Fruit fly (Drosophila melanogaster): ENCODE data around the gene mwh.
"Not testable (repeated sequence)": the region's sequence is repeated elsewhere in the genome, so short reads cannot be mapped to it uniquely, and the experiment has no call there.

Gene mwh

DNA sequence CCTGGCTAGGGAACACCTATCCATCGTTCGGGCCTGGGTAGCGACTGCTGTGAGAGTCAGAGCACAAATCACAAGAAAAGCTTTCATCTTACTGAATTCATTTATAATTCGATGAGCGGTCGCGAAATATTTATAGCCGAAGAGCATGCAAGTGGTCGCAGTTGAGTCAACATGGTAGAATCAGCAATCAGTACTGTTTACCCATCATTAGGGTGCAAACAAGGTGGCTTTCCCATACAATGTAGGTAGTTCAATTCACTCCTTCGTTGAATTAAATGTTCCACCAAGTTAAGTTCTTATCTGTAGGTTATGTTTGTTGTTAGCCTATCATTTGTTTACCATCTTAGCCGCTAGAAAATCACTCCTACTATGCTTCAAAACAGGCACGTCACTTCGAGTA is 18.0 kb downstream of the mwh start, which contains the start of gene LysP:
Gene LysP (minus strand): TSS at position 101 of the 400 bp plus-strand sequence.
- no peak for TF ChIP-seq CG17801 (GFP tag; optimal IDR thresholded peaks at IDR 0.05; ENCODE audit: partially characterized antibody)

- no peak for TF ChIP-seq CG17801 (GFP tag; optimal IDR thresholded peaks at IDR 0.05; ENCODE audit: partially characterized antibody)
These were observed 26.8 kb downstream of the mwh start, which contains the start of gene LysS for dm6 chr3L:1227303-1227797. LysS (plus strand) TSS chr3L:1227747.

- TF ChIP-seq CG17801 (GFP tag; optimal IDR thresholded peaks at IDR 0.05; ENCODE audit: partially characterized antibody): no peak
These were observed 32.0 kb downstream of the mwh start, which contains the start of gene CG33965 for dm6 chr3L:1232582-1232981. CG33965 (plus strand) TSS chr3L:1232882.

DNA sequence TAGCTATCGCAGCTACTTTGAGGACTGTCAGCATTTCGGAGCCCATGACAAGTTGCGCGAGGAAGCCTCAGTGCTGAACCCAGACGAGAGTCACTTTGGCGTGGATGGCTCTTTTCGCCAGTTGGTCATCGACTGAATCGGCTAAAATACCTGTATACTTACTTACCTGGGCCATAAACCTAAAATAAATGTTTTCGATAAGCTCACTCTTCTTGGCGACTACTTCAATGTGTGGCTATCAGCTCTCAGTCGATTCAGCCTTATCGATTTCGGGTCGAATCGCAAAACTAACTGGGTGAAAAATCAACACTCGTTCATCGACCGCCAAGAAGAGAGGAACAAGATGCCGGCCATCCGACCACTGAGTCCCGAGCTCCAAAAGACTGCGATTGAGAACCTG is 33.2 kb downstream of the mwh start, which contains the start of gene CG33966:
Gene CG33966 (plus strand): TSS at position 301 of the 400 bp plus-strand sequence.
- no peak for TF ChIP-seq CG17801 (GFP tag; optimal IDR thresholded peaks at IDR 0.05; ENCODE audit: partially characterized antibody)

DNA sequence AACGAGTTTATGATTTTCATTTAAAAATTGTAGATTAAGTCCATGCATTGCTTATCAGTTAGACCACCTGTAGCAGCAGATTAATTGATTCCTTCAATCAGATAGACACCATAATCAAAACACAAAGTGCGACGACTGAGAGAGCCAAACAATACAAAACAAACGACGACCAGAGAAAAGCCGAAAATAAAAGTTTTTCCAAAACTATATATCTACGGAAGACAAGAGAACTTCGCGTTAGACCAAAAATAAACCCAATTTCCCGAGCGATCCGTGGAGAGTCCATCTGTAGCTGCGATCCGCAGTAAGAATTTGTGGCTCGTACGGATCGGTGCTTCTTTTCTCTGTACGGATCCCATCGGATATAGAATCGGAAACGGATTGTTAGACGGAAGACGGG is 34.8 kb downstream of the mwh start, which contains the start of gene galene:
Gene galene (plus strand): TSS at position 301 of the 400 bp plus-strand sequence.
- TF ChIP-seq CG17801 (GFP tag; optimal IDR thresholded peaks at IDR 0.05; ENCODE audit: partially characterized antibody): no peak

DNA sequence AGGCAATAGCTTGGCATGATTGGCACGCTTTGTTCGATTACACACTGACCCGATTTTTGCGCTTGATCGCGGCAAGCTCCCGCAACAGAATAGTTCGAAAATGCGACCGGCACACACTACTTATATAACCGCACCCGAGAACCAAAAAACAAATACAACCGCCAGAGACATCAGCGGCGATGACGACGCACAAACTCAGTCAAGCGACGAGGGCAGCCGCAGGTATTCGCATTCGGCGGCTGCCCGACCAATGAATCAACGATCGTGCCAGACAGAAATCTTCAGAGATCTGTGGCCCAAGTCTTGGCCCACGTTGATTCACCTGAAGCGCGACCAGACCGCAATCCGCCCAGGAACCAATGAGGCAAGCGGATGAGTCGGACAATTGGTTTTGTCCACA is 37.6 kb downstream of the mwh start, which contains the start of gene CG9192:
Gene CG9192 (minus strand): TSS at position 101 of the 400 bp plus-strand sequence.
- no peak for TF ChIP-seq CG17801 (GFP tag; optimal IDR thresholded peaks at IDR 0.05; ENCODE audit: partially characterized antibody)

DNA sequence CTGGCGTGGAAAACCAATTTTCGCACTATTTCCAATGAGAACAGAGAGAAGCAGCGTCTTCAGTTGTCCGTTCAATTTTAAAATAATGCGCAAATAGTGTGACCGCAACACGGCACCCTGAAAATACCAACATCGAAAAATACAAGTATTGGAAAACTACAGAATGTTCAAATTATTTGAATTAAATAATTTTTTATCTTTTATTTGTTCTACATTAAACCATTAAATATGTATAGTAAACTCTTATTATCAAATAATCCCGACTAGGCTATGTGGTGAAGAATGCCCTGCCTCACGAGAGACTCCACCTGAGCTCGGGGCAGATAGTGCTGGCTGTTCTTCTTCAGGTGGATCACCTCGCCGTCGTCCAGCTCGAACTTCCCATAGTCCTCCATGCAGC is 45.2 kb downstream of the mwh start, which contains the start of gene Klp61F:
Gene Klp61F (minus strand): TSS at position 101 of the 400 bp plus-strand sequence.
- TF ChIP-seq CG17801 (GFP tag; optimal IDR thresholded peaks at IDR 0.05; ENCODE audit: partially characterized antibody): not testable (repeated sequence)

dm6 chr3L:1246823-1247222 is 46.2 kb downstream of the mwh start, which contains the start of gene CG32318:
CG32318 (minus strand) TSS chr3L:1246923.
- TF ChIP-seq CG17801 (GFP tag; optimal IDR thresholded peaks at IDR 0.05; ENCODE audit: partially characterized antibody): not testable (repeated sequence)

- no peak for TF ChIP-seq CG17801 (GFP tag; optimal IDR thresholded peaks at IDR 0.05; ENCODE audit: partially characterized antibody)
These were observed 47.2 kb downstream of the mwh start, which contains the start of the genes Psf1 and Sac1 for dm6 chr3L:1247627-1248295. Psf1 (minus strand) TSS chr3L:1247677. Sac1 (plus strand) TSS chr3L:1247817.

- no peak for TF ChIP-seq CG17801 (GFP tag; optimal IDR thresholded peaks at IDR 0.05; ENCODE audit: partially characterized antibody)
These were observed 49.8 kb downstream of the mwh start, which contains the start of gene Bfc for dm6 chr3L:1250396-1250795. Bfc (plus strand) TSS chr3L:1250696.

dm6 chr3L:1251712-1252111 is 51.1 kb downstream of the mwh start, which contains the start of the genes CG9130 and CG9133:
CG9130 (plus strand) TSS chr3L:1252012.
CG9133 (plus strand) TSS chr3L:1252012.
- TF ChIP-seq CG17801 (GFP tag; optimal IDR thresholded peaks at IDR 0.05; ENCODE audit: partially characterized antibody): no peak

- no peak for TF ChIP-seq CG17801 (GFP tag; optimal IDR thresholded peaks at IDR 0.05; ENCODE audit: partially characterized antibody)
These were observed 55.6 kb downstream of the mwh start, which contains the start of gene tfc for dm6 chr3L:1256061-1256780. tfc (plus strand) TSS chr3L:1256449.

- no peak for TF ChIP-seq CG17801 (GFP tag; optimal IDR thresholded peaks at IDR 0.05; ENCODE audit: partially characterized antibody)
These were observed 58.0 kb downstream of the mwh start for dm6 chr3L:1258547-1258946.

DNA sequence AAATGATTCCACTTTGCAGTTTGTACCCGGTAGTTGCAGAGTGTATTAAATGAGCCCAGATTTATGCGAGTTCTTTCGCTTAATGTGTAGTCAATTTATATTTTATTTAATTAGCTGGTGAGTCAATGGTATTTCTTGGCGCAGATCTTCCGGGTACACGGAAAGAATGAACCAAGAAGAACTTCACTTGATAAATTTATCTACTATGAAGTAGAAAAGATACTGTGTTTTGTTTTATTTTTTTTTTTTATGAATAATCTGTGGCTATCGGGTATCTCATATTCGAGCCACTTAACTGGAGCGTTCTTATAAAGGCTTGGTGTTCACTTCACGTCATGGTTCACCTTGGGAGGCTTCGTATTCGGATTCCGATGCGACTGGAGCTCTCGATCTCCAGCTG is 64.4 kb downstream of the mwh start:
- TF ChIP-seq CG17801 (GFP tag; optimal IDR thresholded peaks at IDR 0.05; ENCODE audit: partially characterized antibody): no peak

DNA sequence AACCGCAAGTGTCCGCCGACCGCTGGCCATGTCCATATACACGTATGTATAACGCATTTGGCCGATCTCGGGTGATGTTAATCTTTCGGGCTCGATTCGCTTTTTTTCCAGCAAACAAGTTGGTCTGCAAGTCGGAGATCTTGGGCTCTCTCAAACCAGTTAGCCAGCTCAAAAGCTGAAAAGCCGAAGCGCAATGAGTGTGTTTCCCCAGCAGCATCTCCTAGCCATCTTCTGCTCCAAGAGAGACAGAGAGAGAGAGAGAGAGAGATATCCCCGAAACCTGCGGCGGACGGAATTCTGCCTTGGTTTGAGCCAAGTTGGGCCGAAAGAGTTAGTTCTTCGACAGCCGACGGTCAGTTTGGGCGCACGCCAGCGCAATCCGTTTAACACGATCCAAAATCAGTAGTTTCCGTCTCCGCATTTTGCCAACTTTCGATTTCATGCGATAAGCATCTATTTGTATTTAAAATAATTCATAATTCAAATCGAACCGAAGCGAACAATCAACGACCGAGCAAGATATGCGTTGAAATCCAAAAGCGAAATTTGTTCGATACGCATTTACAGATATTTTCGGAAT is 64.9 kb downstream of the mwh start:
- TF ChIP-seq CG17801 (GFP tag; optimal IDR thresholded peaks at IDR 0.05; ENCODE audit: partially characterized antibody): no peak
